Worm (Caenorhabditis elegans) whole organism, L4 larva: ENCODE results near the gene grd-9.

Experiments used
- egl-43 ChIP-seq: fragments of 200-800 bp; sonication (Bioruptor generic); IDR thresholded peaks from 2 replicates; pipeline ENCODE4 v1.3.6; 2022; ENCODE audit warnings: missing genetic modification reagents, missing genetic modification characterization, missing compliant biosample characterization
- fkh-10 ChIP-seq: fragments of 150-350 bp; optimal IDR thresholded peaks from 2 replicates; lab custom pipeline; 2014; ENCODE audit warnings: missing biosample characterization, missing genetic modification reagents, missing genetic modification characterization

- TF ChIP-seq fkh-10 (GFP tag; lab: Kevin White, UChicago) (no peak), egl-43 (GFP tag; lab: Robert Waterston, UW) (no peak)
These were observed 17.3 kb downstream of the grd-9 start, which contains the start of gene C04E6.13 for ce11 chrV:5912426-5912825.
